In genomic region chr3R:30265420-30265819, dm6 we compare ENCODE assay signal across 1 fruit fly cellular context.
TF ChIP-seq lines count a peak whose summit lies in the region.

No protein-coding gene starts in this region.

TF ChIP-seq in whole organism, embryonic, 481 proteins besides CTCF, POLR2A, EP300 and RAD21 (continued from another document and continues in another):
- no peak for TF ChIP-seq Hr39 (optimal IDR thresholded peaks at IDR 0.05; lab: Kevin White, UChicago)
- TF ChIP-seq CG34224 (GFP tag; IDR thresholded peaks at IDR 0.05; lab: Robert Waterston, UW; ENCODE audit: partially characterized antibody): no peak
- peak; percentile 58 for TF ChIP-seq Ssrp (tag; optimal IDR thresholded peaks at IDR 0.05; lab: Kevin White, UChicago)
- peak; percentile 50 for TF ChIP-seq CG2202 (tag; optimal IDR thresholded peaks at IDR 0.05; lab: Kevin White, UChicago)
- peak; percentile 58 for TF ChIP-seq sens-2 (GFP tag; IDR thresholded peaks at IDR 0.05; lab: Robert Waterston, UW)
- peak; percentile 39 for TF ChIP-seq CG30431 (GFP tag; optimal IDR thresholded peaks at IDR 0.05; lab: Kevin White, UChicago)
- peak; percentile 3 for TF ChIP-seq ab (GFP tag; optimal IDR thresholded peaks at IDR 0.05; lab: Kevin White, UChicago)
- peak; percentile 41 for TF ChIP-seq CG33557 (GFP tag; optimal IDR thresholded peaks at IDR 0.05; lab: Kevin White, UChicago)
- no peak for TF ChIP-seq CG7963 (GFP tag; IDR thresholded peaks at IDR 0.05; lab: Robert Waterston, UW; ENCODE audit: partially characterized antibody)
- no peak for TF ChIP-seq CG3847 (GFP tag; IDR thresholded peaks at IDR 0.05; lab: Robert Waterston, UW)
- peak; percentile 28 for TF ChIP-seq lab (GFP tag; optimal IDR thresholded peaks at IDR 0.05; lab: Kevin White, UChicago)
- TF ChIP-seq Fer2 (tag; optimal IDR thresholded peaks at IDR 0.05; lab: Kevin White, UChicago): no peak
- no peak for TF ChIP-seq tna (GFP tag; IDR thresholded peaks at IDR 0.05; lab: Robert Waterston, UW; ENCODE audit: partially characterized antibody)
- TF ChIP-seq CG17361 (GFP tag; IDR thresholded peaks at IDR 0.05; lab: Robert Waterston, UW): peak; percentile 64
- peak; percentile 24 for TF ChIP-seq CG6254 (GFP tag; optimal IDR thresholded peaks at IDR 0.05; lab: Kevin White, UChicago)
- TF ChIP-seq Oaz (GFP tag; IDR thresholded peaks at IDR 0.05; lab: Robert Waterston, UW): no peak
- peak; percentile 39; the same call in 1 of the 3 replicates for TF ChIP-seq tgo (GFP tag; IDR thresholded peaks at IDR 0.05; lab: Robert Waterston, UW)
- TF ChIP-seq wor (GFP tag; IDR thresholded peaks at IDR 0.05; lab: Robert Waterston, UW): peak; percentile 25; the same call in 1 of the 2 replicates
- TF ChIP-seq Bdp1 (GFP tag; optimal IDR thresholded peaks at IDR 0.05; lab: Kevin White, UChicago): no peak
- TF ChIP-seq CG1603 (tag; optimal IDR thresholded peaks at IDR 0.05; lab: Kevin White, UChicago): peak; percentile 83
- no peak for TF ChIP-seq zen2 (GFP tag; IDR thresholded peaks at IDR 0.05; lab: Robert Waterston, UW; ENCODE audit: partially characterized antibody)
- no peak for TF ChIP-seq CG34376 (GFP tag; optimal IDR thresholded peaks at IDR 0.05; lab: Kevin White, UChicago)
- no peak for TF ChIP-seq bigmax (GFP tag; optimal IDR thresholded peaks at IDR 0.05; lab: Kevin White, UChicago)
- no peak for TF ChIP-seq CG7928 (GFP tag; optimal IDR thresholded peaks at IDR 0.05; lab: Kevin White, UChicago)
- TF ChIP-seq Hmr (GFP tag; optimal IDR thresholded peaks at IDR 0.05; lab: Kevin White, UChicago): no peak
- no peak for TF ChIP-seq sc (optimal IDR thresholded peaks at IDR 0.05; lab: Kevin White, UChicago)
- TF ChIP-seq sc (GFP tag; optimal IDR thresholded peaks at IDR 0.05; lab: Kevin White, UChicago): peak; percentile 23
- peak; percentile 31 for TF ChIP-seq CG10431 (GFP tag; optimal IDR thresholded peaks at IDR 0.05; lab: Kevin White, UChicago)
- TF ChIP-seq Meics (GFP tag; optimal IDR thresholded peaks at IDR 0.05; lab: Kevin White, UChicago): no peak
- TF ChIP-seq CG10147 (GFP tag; optimal IDR thresholded peaks at IDR 0.05; lab: Kevin White, UChicago): no peak
- no peak for TF ChIP-seq Dip2 (GFP tag; IDR thresholded peaks at IDR 0.05; lab: Robert Waterston, UW)
- no peak for TF ChIP-seq Hand (GFP tag; optimal IDR thresholded peaks at IDR 0.05; lab: Kevin White, UChicago)
- TF ChIP-seq CG15073 (GFP tag; optimal IDR thresholded peaks at IDR 0.05; lab: Kevin White, UChicago): no peak
- no peak for TF ChIP-seq ftz-f1 (GFP tag; optimal IDR thresholded peaks at IDR 0.05; lab: Kevin White, UChicago)
- TF ChIP-seq Hr78 (GFP tag; optimal IDR thresholded peaks at IDR 0.05; lab: Kevin White, UChicago): no peak
- no peak for TF ChIP-seq CG9215 (GFP tag; IDR thresholded peaks at IDR 0.05; lab: Robert Waterston, UW)
- no peak for TF ChIP-seq Hey (tag; optimal IDR thresholded peaks at IDR 0.05; lab: Kevin White, UChicago)
- TF ChIP-seq nom (GFP tag; optimal IDR thresholded peaks at IDR 0.05; lab: Kevin White, UChicago): peak; percentile 93
- TF ChIP-seq ken (GFP tag; IDR thresholded peaks at IDR 0.05; lab: Robert Waterston, UW): peak; percentile 74
- TF ChIP-seq CG4820 (GFP tag; optimal IDR thresholded peaks at IDR 0.05; lab: Kevin White, UChicago): peak; percentile 36
- peak; percentile 57; the same call in 2 of the 3 replicates for TF ChIP-seq CG34422 (GFP tag; IDR thresholded peaks at IDR 0.05; lab: Robert Waterston, UW)
- peak; percentile 37; the same call in 1 of the 3 replicates for TF ChIP-seq sr (GFP tag; IDR thresholded peaks at IDR 0.05; lab: Robert Waterston, UW)
- peak; percentile 72 for TF ChIP-seq oc (tag; optimal IDR thresholded peaks at IDR 0.05; lab: Kevin White, UChicago)
- TF ChIP-seq CG12236 (GFP tag; optimal IDR thresholded peaks at IDR 0.05; lab: Kevin White, UChicago): no peak
- TF ChIP-seq gcm2 (GFP tag; optimal IDR thresholded peaks at IDR 0.05; lab: Kevin White, UChicago): no peak
- peak in 1 of 2 experiments; percentile 26 for TF ChIP-seq eve (GFP tag; optimal IDR thresholded peaks at IDR 0.05; lab: Kevin White, UChicago)
- no peak for TF ChIP-seq CG13296 (GFP tag; optimal IDR thresholded peaks at IDR 0.05; lab: Kevin White, UChicago)
- TF ChIP-seq tup (GFP tag; optimal IDR thresholded peaks at IDR 0.05; lab: Kevin White, UChicago): no peak
- TF ChIP-seq schlank (tag; optimal IDR thresholded peaks at IDR 0.05; lab: Kevin White, UChicago): no peak
- TF ChIP-seq ash1 (GFP tag; optimal IDR thresholded peaks at IDR 0.05; lab: Kevin White, UChicago): no peak
- peak; percentile 70 for TF ChIP-seq gem (tag; optimal IDR thresholded peaks at IDR 0.05; lab: Kevin White, UChicago)
- TF ChIP-seq Six4 (GFP tag; optimal IDR thresholded peaks at IDR 0.05; lab: Kevin White, UChicago): peak; percentile 55
- TF ChIP-seq ci (GFP tag; IDR thresholded peaks at IDR 0.05; lab: Robert Waterston, UW): peak; percentile 84
- peak; percentile 19 for TF ChIP-seq CG10267 (tag; optimal IDR thresholded peaks at IDR 0.05; lab: Kevin White, UChicago)
- TF ChIP-seq da (GFP tag; optimal IDR thresholded peaks at IDR 0.05; lab: Kevin White, UChicago): no peak
- TF ChIP-seq vvl (GFP tag; IDR thresholded peaks at IDR 0.05; lab: Robert Waterston, UW): peak; percentile 87
- TF ChIP-seq CG12769 (tag; optimal IDR thresholded peaks at IDR 0.05; lab: Kevin White, UChicago): peak; percentile 56
- no peak for TF ChIP-seq CG14860 (GFP tag; IDR thresholded peaks at IDR 0.05; lab: Robert Waterston, UW; ENCODE audit: partially characterized antibody)
- peak; percentile 27; the same call in 1 of the 2 replicates for TF ChIP-seq E2f2 (GFP tag; IDR thresholded peaks at IDR 0.05; lab: Robert Waterston, UW)
- peak; percentile 3 for TF ChIP-seq Lhr (GFP tag; optimal IDR thresholded peaks at IDR 0.05; lab: Kevin White, UChicago)
- no peak for TF ChIP-seq CG3065 (GFP tag; optimal IDR thresholded peaks at IDR 0.05; lab: Kevin White, UChicago)
- TF ChIP-seq CG9727 (GFP tag; optimal IDR thresholded peaks at IDR 0.05; lab: Kevin White, UChicago): peak; percentile 20
- peak; percentile 56 for TF ChIP-seq CG17385 (GFP tag; optimal IDR thresholded peaks at IDR 0.05; lab: Kevin White, UChicago)
- TF ChIP-seq Ets65A (GFP tag; lab: Kevin White, UChicago): peak; percentile 88
- peak; percentile 40 for TF ChIP-seq tio (GFP tag; optimal IDR thresholded peaks at IDR 0.05; lab: Kevin White, UChicago)
- TF ChIP-seq CG17186 (GFP tag; optimal IDR thresholded peaks at IDR 0.05; lab: Kevin White, UChicago): no peak
- TF ChIP-seq CG15011 (GFP tag; optimal IDR thresholded peaks at IDR 0.05; lab: Kevin White, UChicago): no peak
- TF ChIP-seq CG14667 (GFP tag; IDR thresholded peaks at IDR 0.05; lab: Robert Waterston, UW): peak; percentile 62
- no peak for TF ChIP-seq CG3838 (GFP tag; optimal IDR thresholded peaks at IDR 0.05; lab: Kevin White, UChicago)
- peak; percentile 71 for TF ChIP-seq Optix (GFP tag; IDR thresholded peaks at IDR 0.05; lab: Robert Waterston, UW)
- TF ChIP-seq prd (optimal IDR thresholded peaks at IDR 0.05; lab: Kevin White, UChicago): no peak
- TF ChIP-seq prd (GFP tag; IDR thresholded peaks at IDR 0.05; lab: Robert Waterston, UW): peak; percentile 83
- TF ChIP-seq ind (GFP tag; optimal IDR thresholded peaks at IDR 0.05; lab: Kevin White, UChicago): peak; percentile 33
- TF ChIP-seq CG11723 (GFP tag; optimal IDR thresholded peaks at IDR 0.05; lab: Kevin White, UChicago): no peak
- TF ChIP-seq bcd (GFP tag; optimal IDR thresholded peaks at IDR 0.05; lab: Kevin White, UChicago): peak; percentile 43
- no peak for TF ChIP-seq Ets97D (GFP tag; optimal IDR thresholded peaks at IDR 0.05; lab: Kevin White, UChicago)
- TF ChIP-seq CG17829 (tag; optimal IDR thresholded peaks at IDR 0.05; lab: Kevin White, UChicago): peak; percentile 72
- no peak for TF ChIP-seq pzg (GFP tag; optimal IDR thresholded peaks at IDR 0.05; lab: Kevin White, UChicago)
- no peak for TF ChIP-seq CG33213 (GFP tag; optimal IDR thresholded peaks at IDR 0.05; lab: Kevin White, UChicago)
- TF ChIP-seq CG10979 (tag; optimal IDR thresholded peaks at IDR 0.05; lab: Kevin White, UChicago): peak; percentile 63
- TF ChIP-seq E2f1 (GFP tag; IDR thresholded peaks at IDR 0.05; lab: Robert Waterston, UW): peak; percentile 53; the same call in 1 of the 2 replicates
- no peak for TF ChIP-seq Dip3 (GFP tag; optimal IDR thresholded peaks at IDR 0.05; lab: Kevin White, UChicago)
- TF ChIP-seq CG7556 (GFP tag; optimal IDR thresholded peaks at IDR 0.05; lab: Kevin White, UChicago): peak; percentile 31
- peak; percentile 79 for TF ChIP-seq Sox102F (GFP tag; optimal IDR thresholded peaks at IDR 0.05; lab: Kevin White, UChicago)
- TF ChIP-seq CG9797 (GFP tag; optimal IDR thresholded peaks at IDR 0.05; lab: Kevin White, UChicago): no peak
- TF ChIP-seq CG4328 (GFP tag; optimal IDR thresholded peaks at IDR 0.05; lab: Kevin White, UChicago): no peak
- TF ChIP-seq row (GFP tag; IDR thresholded peaks at IDR 0.05; lab: Robert Waterston, UW): peak; percentile 72
- no peak for TF ChIP-seq NK7.1 (GFP tag; optimal IDR thresholded peaks at IDR 0.05; lab: Kevin White, UChicago)
- no peak for TF ChIP-seq fu2 (GFP tag; optimal IDR thresholded peaks at IDR 0.05; lab: Kevin White, UChicago)
- peak; percentile 35; the same call in 2 of the 3 replicates for TF ChIP-seq CG14050 (GFP tag; IDR thresholded peaks at IDR 0.05; lab: Robert Waterston, UW)
- TF ChIP-seq sqz (GFP tag; optimal IDR thresholded peaks at IDR 0.05; lab: Kevin White, UChicago): no peak
- TF ChIP-seq dpn (GFP tag; optimal IDR thresholded peaks at IDR 0.05; lab: Kevin White, UChicago): peak in 1 of 2 experiments; percentile 58
- no peak for TF ChIP-seq CHES-1-like (GFP tag; optimal IDR thresholded peaks at IDR 0.05; lab: Kevin White, UChicago)
- TF ChIP-seq scrt (GFP tag; optimal IDR thresholded peaks at IDR 0.05; lab: Kevin White, UChicago): no peak
- 0 out of 2 replicates have a peak, but pooled peaks have one; percentile 18 for TF ChIP-seq toy (GFP tag; IDR thresholded peaks at IDR 0.05; lab: Robert Waterston, UW)
- TF ChIP-seq CG17912 (GFP tag; optimal IDR thresholded peaks at IDR 0.05; lab: Kevin White, UChicago): no peak
- TF ChIP-seq lbe (GFP tag; optimal IDR thresholded peaks at IDR 0.05; lab: Kevin White, UChicago): peak; percentile 86
- no peak for TF ChIP-seq ham (GFP tag; IDR thresholded peaks at IDR 0.05; lab: Robert Waterston, UW)
- no peak for TF ChIP-seq CG1233 (GFP tag; optimal IDR thresholded peaks at IDR 0.05; lab: Kevin White, UChicago)
- TF ChIP-seq ranshi (GFP tag; IDR thresholded peaks at IDR 0.05; lab: Robert Waterston, UW): peak; percentile 80; the same call in 1 of the 2 replicates
- peak; percentile 36 for TF ChIP-seq nmo (GFP tag; optimal IDR thresholded peaks at IDR 0.05; lab: Kevin White, UChicago)
- peak; percentile 76 for TF ChIP-seq CG32772 (GFP tag; IDR thresholded peaks at IDR 0.05; lab: Robert Waterston, UW)
- no peak for TF ChIP-seq Dll (GFP tag; IDR thresholded peaks at IDR 0.05; lab: Robert Waterston, UW; ENCODE audit: partially characterized antibody)
- TF ChIP-seq ssp (GFP tag; IDR thresholded peaks at IDR 0.05; lab: Robert Waterston, UW): peak; percentile 38
- no peak for TF ChIP-seq kah (GFP tag; optimal IDR thresholded peaks at IDR 0.05; lab: Kevin White, UChicago)
- no peak for TF ChIP-seq vnd (GFP tag; IDR thresholded peaks at IDR 0.05; lab: Robert Waterston, UW; ENCODE audit: partially characterized antibody)
- TF ChIP-seq CG13424 (tag; optimal IDR thresholded peaks at IDR 0.05; lab: Kevin White, UChicago): peak; percentile 67
- peak; percentile 6 for TF ChIP-seq CG13775 (GFP tag; optimal IDR thresholded peaks at IDR 0.05; lab: Kevin White, UChicago)
- peak; percentile 36 for TF ChIP-seq CG14710 (tag; optimal IDR thresholded peaks at IDR 0.05; lab: Kevin White, UChicago)
- TF ChIP-seq H15 (GFP tag; IDR thresholded peaks at IDR 0.05; lab: Robert Waterston, UW): peak; percentile 71
- no peak for TF ChIP-seq MTF-1 (GFP tag; optimal IDR thresholded peaks at IDR 0.05; lab: Kevin White, UChicago; ENCODE audit: borderline replicate concordance)
- no peak for TF ChIP-seq dati (GFP tag; IDR thresholded peaks at IDR 0.05; lab: Robert Waterston, UW)
- TF ChIP-seq CG11093 (GFP tag; IDR thresholded peaks at IDR 0.05; lab: Robert Waterston, UW): peak; percentile 67; the same call in 1 of the 3 replicates
- TF ChIP-seq Mad (GFP tag; optimal IDR thresholded peaks at IDR 0.05; lab: Kevin White, UChicago): no peak
- TF ChIP-seq CG2120 (GFP tag; optimal IDR thresholded peaks at IDR 0.05; lab: Kevin White, UChicago): no peak
- TF ChIP-seq croc (GFP tag; conservative IDR thresholded peaks at IDR 0.05; lab: Robert Waterston, UW): peak; percentile 73
- no peak for TF ChIP-seq chinmo (GFP tag; IDR thresholded peaks at IDR 0.05; lab: Robert Waterston, UW; ENCODE audit: partially characterized antibody)
- TF ChIP-seq CG11695 (GFP tag; IDR thresholded peaks at IDR 0.05; lab: Robert Waterston, UW): no peak
- no peak for TF ChIP-seq Mrtf (GFP tag; IDR thresholded peaks at IDR 0.05; lab: Robert Waterston, UW)
- TF ChIP-seq CG15696 (tag; optimal IDR thresholded peaks at IDR 0.05; lab: Kevin White, UChicago): no peak
- TF ChIP-seq CG2712 (tag; optimal IDR thresholded peaks at IDR 0.05; lab: Kevin White, UChicago): peak; percentile 75
- no peak for TF ChIP-seq CG1647 (GFP tag; optimal IDR thresholded peaks at IDR 0.05; lab: Kevin White, UChicago)
- TF ChIP-seq CG7987 (GFP tag; optimal IDR thresholded peaks at IDR 0.05; lab: Kevin White, UChicago): no peak
- peak; percentile 69; the same call in 1 of the 2 replicates for TF ChIP-seq Ada2b (GFP tag; IDR thresholded peaks at IDR 0.05; lab: Robert Waterston, UW)
- no peak for TF ChIP-seq Dfd (GFP tag; optimal IDR thresholded peaks at IDR 0.05; lab: Kevin White, UChicago)
- TF ChIP-seq Chrac-16 (GFP tag; optimal IDR thresholded peaks at IDR 0.05; lab: Kevin White, UChicago): peak; percentile 41
- no peak for TF ChIP-seq CG18619 (GFP tag; optimal IDR thresholded peaks at IDR 0.05; lab: Kevin White, UChicago)
- TF ChIP-seq gt (GFP tag; IDR thresholded peaks at IDR 0.05; lab: Robert Waterston, UW): peak; percentile 73
- peak; percentile 61 for TF ChIP-seq CG11504 (tag; optimal IDR thresholded peaks at IDR 0.05; lab: Kevin White, UChicago)
- TF ChIP-seq pfk (GFP tag; optimal IDR thresholded peaks at IDR 0.05; lab: Kevin White, UChicago): no peak
- no peak for TF ChIP-seq al (GFP tag; IDR thresholded peaks at IDR 0.05; lab: Robert Waterston, UW)
- TF ChIP-seq BtbVII (GFP tag; optimal IDR thresholded peaks at IDR 0.05; lab: Kevin White, UChicago): no peak
- peak; percentile 9 for TF ChIP-seq Camta (GFP tag; optimal IDR thresholded peaks at IDR 0.05; lab: Kevin White, UChicago)
- peak; percentile 84 for TF ChIP-seq CG17328 (GFP tag; IDR thresholded peaks at IDR 0.05; lab: Robert Waterston, UW)
